Fruit fly (Drosophila melanogaster) whole organism, adult: ENCODE results near the gene CG4017.

Experiments used
- CG14711 ChIP-seq: fragments of 200-800 bp; sonication (Bioruptor generic); optimal IDR thresholded peaks from 2 replicates; lab custom pipeline; 2018; ENCODE audit warnings: missing biosample characterization, mild to moderate bottlenecking, missing genetic modification characterization, moderate library complexity
- CG5204 ChIP-seq: fragments of 200-800 bp; sonication (Bioruptor generic); optimal IDR thresholded peaks from 2 replicates; lab custom pipeline; 2016; ENCODE audit warnings: missing biosample characterization, missing genetic modification characterization
- CG7045 ChIP-seq: fragments of 200-800 bp; sonication (Bioruptor generic); optimal IDR thresholded peaks from 2 replicates; lab custom pipeline; 2017; ENCODE audit warnings: missing biosample characterization, mild to moderate bottlenecking, missing genetic modification characterization
- CG7101 ChIP-seq: fragments of 200-800 bp; sonication (Bioruptor generic); optimal IDR thresholded peaks from 2 replicates; lab custom pipeline; 2018; ENCODE audit warnings: missing biosample characterization, mild to moderate bottlenecking, missing genetic modification characterization, moderate library complexity
- Hr96 ChIP-seq: fragments of 200-800 bp; sonication (Bioruptor generic); optimal IDR thresholded peaks from 2 replicates; lab custom pipeline; 2016; ENCODE audit warnings: missing biosample characterization, missing genetic modification characterization
- Mnt ChIP-seq: fragments of 200-800 bp; sonication (Bioruptor generic); optimal IDR thresholded peaks from 2 replicates; lab custom pipeline; 2016; ENCODE audit warnings: missing biosample characterization, mild to moderate bottlenecking, missing genetic modification characterization
- bab1 ChIP-seq: fragments of 200-800 bp; sonication (Bioruptor generic); optimal IDR thresholded peaks from 3 replicates; lab custom pipeline; 2019; ENCODE audit warnings: missing biosample characterization, mild to moderate bottlenecking, missing genetic modification characterization, moderate library complexity
- cic ChIP-seq: fragments of 200-800 bp; sonication (Bioruptor generic); optimal IDR thresholded peaks from 2 replicates; lab custom pipeline; 2017; ENCODE audit warnings: missing biosample characterization, mild to moderate bottlenecking, missing genetic modification characterization, moderate library complexity
- cnc ChIP-seq, 2 experiments: fragments of >200 bp; optimal IDR thresholded peaks; 2 replicates each; lab custom pipeline; 2017
- kay ChIP-seq: fragments of 200-800 bp; sonication (Bioruptor generic); peaks from one replicate; lab custom pipeline; 2016; ENCODE audit warnings: missing biosample characterization, missing genetic modification characterization, borderline replicate concordance
- ovo ChIP-seq: fragments of 200-800 bp; sonication (Bioruptor generic); optimal IDR thresholded peaks from 2 replicates; lab custom pipeline; 2016; ENCODE audit warnings: missing biosample characterization, missing genetic modification characterization

dm6 chr2L:9744634-9745033, 22.2 kb upstream of the CG4017 start:
- TF ChIP-seq kay (GFP tag; lab: Kevin White, UChicago): no peak
- no peak for TF ChIP-seq CG7045 (GFP tag; lab: Kevin White, UChicago)
- no peak for TF ChIP-seq Hr96 (GFP tag; lab: Kevin White, UChicago)
- TF ChIP-seq CG14711 (tag; lab: Kevin White, UChicago): no peak
- TF ChIP-seq bab1 (GFP tag; lab: Kevin White, UChicago): no peak
- no peak for TF ChIP-seq cnc (optimal IDR thresholded peaks at IDR 0.05; lab: Kevin White, UChicago)
- TF ChIP-seq ovo: no peak
- TF ChIP-seq CG7101: no peak
- no peak for TF ChIP-seq cic (GFP tag; lab: Kevin White, UChicago)
- no peak for TF ChIP-seq CG5204
- TF ChIP-seq Mnt (GFP tag; lab: Kevin White, UChicago): no peak
